Fruit fly (Drosophila melanogaster) whole organism, prepupa: Measurements from ENCODE around the gene CG17931.

ENCODE experiments used
- CG10631 ChIP-seq: fragments of 200-800 bp; sonication (Bioruptor generic); optimal IDR thresholded peaks from 2 replicates; lab custom pipeline; 2016; ENCODE audit warnings: missing biosample characterization, missing genetic modification characterization
- CG10669 ChIP-seq: fragments of 200-800 bp; sonication (Bioruptor generic); optimal IDR thresholded peaks from 3 replicates; lab custom pipeline; 2018; ENCODE audit warnings: missing biosample characterization, mild to moderate bottlenecking, missing genetic modification characterization, moderate library complexity
- CG11762 ChIP-seq: fragments of 200-800 bp; sonication (Bioruptor generic); optimal IDR thresholded peaks from 3 replicates; lab custom pipeline; 2016; ENCODE audit warnings: missing biosample characterization, missing genetic modification characterization; ENCODE audit not compliant: insufficient read depth
- CG15336 ChIP-seq: fragments of 200-800 bp; sonication (Bioruptor generic); IDR thresholded peaks from 2 replicates; pipeline ENCODE4 v1.3.6; 2022; ENCODE audit warnings: missing biosample characterization, missing genetic modification characterization
- CG1621 ChIP-seq: fragments of 200-800 bp; sonication (Bioruptor generic); optimal IDR thresholded peaks from 3 replicates; lab custom pipeline; 2018; ENCODE audit warnings: missing biosample characterization, mild to moderate bottlenecking, missing genetic modification characterization
- CG31627 ChIP-seq: fragments of 200-800 bp; sonication (Bioruptor generic); optimal IDR thresholded peaks from 3 replicates; lab custom pipeline; 2016; ENCODE audit warnings: missing biosample characterization, missing genetic modification characterization
- CG32006 ChIP-seq: fragments of 200-800 bp; sonication (Bioruptor generic); optimal IDR thresholded peaks from 3 replicates; lab custom pipeline; 2017; ENCODE audit warnings: missing biosample characterization, mild to moderate bottlenecking, missing genetic modification characterization
- CG4318 ChIP-seq: fragments of 200-800 bp; sonication (Bioruptor generic); optimal IDR thresholded peaks from 3 replicates; lab custom pipeline; 2017; ENCODE audit warnings: missing biosample characterization, mild to moderate bottlenecking, missing genetic modification characterization
- CG6854 ChIP-seq: fragments of 200-800 bp; sonication (Bioruptor generic); optimal IDR thresholded peaks from 2 replicates; lab custom pipeline; 2017; ENCODE audit warnings: missing biosample characterization, mild to moderate bottlenecking, missing genetic modification characterization
- CG8319 ChIP-seq: fragments of 200-800 bp; sonication (Bioruptor generic); optimal IDR thresholded peaks from 3 replicates; lab custom pipeline; 2016; ENCODE audit warnings: missing biosample characterization, missing genetic modification characterization
- CG8632 ChIP-seq: fragments of 200-800 bp; sonication (Bioruptor generic); optimal IDR thresholded peaks from 3 replicates; lab custom pipeline; 2016; ENCODE audit warnings: missing biosample characterization, missing genetic modification characterization
- Ets21C ChIP-seq: fragments of 200-800 bp; sonication (Bioruptor generic); optimal IDR thresholded peaks from 3 replicates; lab custom pipeline; 2016; ENCODE audit warnings: missing biosample characterization, missing genetic modification characterization
- Ets96B ChIP-seq: fragments of 200-800 bp; optimal IDR thresholded peaks from 2 replicates; lab custom pipeline; 2019; ENCODE audit warnings: missing biosample characterization, mild to moderate bottlenecking, missing genetic modification characterization, moderate library complexity
- Hr39 ChIP-seq: fragments of 200-800 bp; sonication (Bioruptor generic); optimal IDR thresholded peaks from 2 replicates; lab custom pipeline; 2016; ENCODE audit warnings: missing biosample characterization, missing genetic modification characterization
- Hr4 ChIP-seq: fragments of 200-800 bp; sonication (Bioruptor generic); optimal IDR thresholded peaks from 3 replicates; lab custom pipeline; 2016; ENCODE audit warnings: missing biosample characterization, missing genetic modification characterization
- Lpt ChIP-seq: fragments of 200-800 bp; sonication (Bioruptor generic); optimal IDR thresholded peaks from 3 replicates; lab custom pipeline; 2016; ENCODE audit warnings: missing biosample characterization, missing genetic modification characterization
- Met ChIP-seq: fragments of 200-800 bp; sonication (Bioruptor generic); optimal IDR thresholded peaks from 3 replicates; lab custom pipeline; 2016; ENCODE audit warnings: missing biosample characterization, missing genetic modification characterization
- OdsH ChIP-seq: fragments of 200-800 bp; sonication (Bioruptor generic); optimal IDR thresholded peaks from 3 replicates; lab custom pipeline; 2016; ENCODE audit warnings: missing biosample characterization, missing genetic modification characterization
- Smox ChIP-seq: fragments of 200-800 bp; sonication (Bioruptor generic); optimal IDR thresholded peaks from 3 replicates; lab custom pipeline; 2016; ENCODE audit warnings: missing biosample characterization, missing genetic modification characterization
- Sox102F ChIP-seq: fragments of 200-800 bp; sonication (Bioruptor generic); optimal IDR thresholded peaks from 2 replicates; lab custom pipeline; 2016; ENCODE audit warnings: missing biosample characterization, mild to moderate bottlenecking, missing genetic modification characterization
- Sox14 ChIP-seq: fragments of 200-800 bp; sonication (Bioruptor generic); optimal IDR thresholded peaks from 3 replicates; lab custom pipeline; 2016; ENCODE audit warnings: missing biosample characterization, missing genetic modification characterization
- Sox15 ChIP-seq: fragments of 200-800 bp; sonication (Bioruptor generic); optimal IDR thresholded peaks from 3 replicates; lab custom pipeline; 2016; ENCODE audit warnings: missing biosample characterization, missing genetic modification characterization
- achi ChIP-seq: fragments of 200-800 bp; sonication (Bioruptor generic); optimal IDR thresholded peaks from 3 replicates; lab custom pipeline; 2016; ENCODE audit warnings: missing biosample characterization, missing genetic modification characterization
- acj6 ChIP-seq: fragments of 200-800 bp; sonication (Bioruptor generic); optimal IDR thresholded peaks from 3 replicates; lab custom pipeline; 2016; ENCODE audit warnings: missing biosample characterization, missing genetic modification characterization
- dsx ChIP-seq: fragments of 200-800 bp; optimal IDR thresholded peaks from 3 replicates; lab custom pipeline; 2019; ENCODE audit warnings: missing biosample characterization, mild to moderate bottlenecking, missing genetic modification characterization, moderate library complexity; ENCODE audit not compliant: poor library complexity, severe bottlenecking
- eg ChIP-seq: fragments of 200-800 bp; sonication (Bioruptor generic); IDR thresholded peaks from 3 replicates; pipeline ENCODE4 v1.3.6; 2022; ENCODE audit warnings: missing biosample characterization, missing genetic modification characterization
- esn ChIP-seq: fragments of 200-800 bp; sonication (Bioruptor generic); optimal IDR thresholded peaks from 2 replicates; lab custom pipeline; 2016; ENCODE audit warnings: missing biosample characterization, mild to moderate bottlenecking, missing genetic modification characterization, moderate library complexity
- fd59A ChIP-seq: fragments of 200-800 bp; sonication (Bioruptor generic); optimal IDR thresholded peaks from 2 replicates; lab custom pipeline; 2017; ENCODE audit warnings: missing biosample characterization, mild to moderate bottlenecking, missing genetic modification characterization, missing genetic modification reagents
- fkh ChIP-seq: fragments of 200-800 bp; sonication (Bioruptor generic); optimal IDR thresholded peaks from 3 replicates; lab custom pipeline; 2017; ENCODE audit warnings: missing biosample characterization, mild to moderate bottlenecking, missing genetic modification characterization, moderate library complexity
- net ChIP-seq: fragments of 200-800 bp; sonication (Bioruptor generic); optimal IDR thresholded peaks from 3 replicates; lab custom pipeline; 2016; ENCODE audit warnings: missing biosample characterization, missing genetic modification characterization
- pdm3 ChIP-seq: fragments of 200-800 bp; sonication (Bioruptor generic); optimal IDR thresholded peaks from 3 replicates; lab custom pipeline; 2016; ENCODE audit warnings: missing biosample characterization, missing genetic modification characterization
- salr ChIP-seq, 2 experiments: fragments of 200-800 bp; sonication (Bioruptor generic); optimal IDR thresholded peaks; 3 replicates each; lab custom pipeline; 2016 to 2018; ENCODE audit warnings: missing biosample characterization in 2 of 2, missing genetic modification characterization in 2 of 2, mild to moderate bottlenecking in 1 of 2
- spab ChIP-seq: fragments of 200-800 bp; sonication (Bioruptor generic); optimal IDR thresholded peaks from 2 replicates; lab custom pipeline; 2017; ENCODE audit warnings: missing biosample characterization, mild to moderate bottlenecking, missing genetic modification characterization, missing genetic modification reagents
- ss ChIP-seq, 2 experiments: fragments of 200-800 bp; sonication (Bioruptor generic); optimal IDR thresholded peaks; 2 replicates in 1 of 2; 3 replicates in 1 of 2; lab custom pipeline; 2017 to 2018; ENCODE audit warnings: mild to moderate bottlenecking in 2 of 2, missing biosample characterization in 2 of 2, missing genetic modification characterization in 2 of 2, moderate library complexity in 1 of 2
- vri ChIP-seq: fragments of 200-800 bp; sonication (Bioruptor generic); optimal IDR thresholded peaks from 3 replicates; lab custom pipeline; 2016; ENCODE audit warnings: missing biosample characterization, mild to moderate bottlenecking, missing genetic modification characterization

The CG17931 gene

DNA sequence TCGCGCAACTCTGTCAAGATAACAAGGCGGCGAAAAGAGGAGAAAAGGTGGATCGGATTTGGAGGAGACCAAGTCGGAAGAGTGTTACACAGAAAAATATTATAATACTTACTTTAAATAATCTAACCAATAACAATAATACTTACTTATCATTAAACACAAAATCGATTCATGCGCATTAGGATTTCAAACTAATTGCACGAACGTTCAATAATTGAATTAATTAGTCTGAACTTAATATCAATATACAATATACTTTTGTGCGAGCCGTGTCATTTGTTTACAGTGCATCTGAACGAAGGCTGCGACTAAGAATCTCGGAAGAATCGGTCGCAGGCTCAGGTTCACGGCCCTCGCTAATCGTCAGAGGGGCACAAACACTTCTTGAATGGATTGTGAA lies 36.2 kb upstream of the CG17931 start (continued):
- TF ChIP-seq acj6 (no peak), salr (GFP tag; optimal IDR thresholded peaks at IDR 0.05; lab: Kevin White, UChicago) (no peak), Smox (GFP tag; lab: Kevin White, UChicago) (peak; percentile 34), ss (GFP tag; optimal IDR thresholded peaks at IDR 0.05; lab: Kevin White, UChicago) (no peak), Ets96B (tag; lab: Kevin White, UChicago) (no peak)

DNA sequence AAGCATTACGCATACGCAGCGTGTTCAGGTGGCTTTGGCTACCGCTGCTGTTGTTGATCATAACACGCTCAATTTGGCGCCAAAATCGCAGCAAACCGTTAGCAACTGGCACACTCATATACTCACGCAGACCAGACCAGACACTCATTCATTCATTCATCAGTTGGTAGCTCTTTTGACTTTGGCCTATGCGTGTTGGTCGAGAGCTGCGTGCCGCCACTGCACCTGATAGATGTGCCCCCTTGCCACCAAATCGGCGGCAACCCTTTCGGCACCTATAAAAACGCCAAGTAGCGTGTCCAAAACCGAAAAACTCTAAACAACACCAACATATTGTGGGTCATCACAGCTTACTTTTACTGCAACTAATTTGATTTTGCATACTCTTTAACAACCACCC lies 35.3 kb upstream of the CG17931 start:
- peak; percentile 44 to 97 for TF ChIP-seq ss (GFP tag; optimal IDR thresholded peaks at IDR 0.05; lab: Kevin White, UChicago)
- TF ChIP-seq Hr4 (GFP tag; lab: Kevin White, UChicago) = no peak

DNA sequence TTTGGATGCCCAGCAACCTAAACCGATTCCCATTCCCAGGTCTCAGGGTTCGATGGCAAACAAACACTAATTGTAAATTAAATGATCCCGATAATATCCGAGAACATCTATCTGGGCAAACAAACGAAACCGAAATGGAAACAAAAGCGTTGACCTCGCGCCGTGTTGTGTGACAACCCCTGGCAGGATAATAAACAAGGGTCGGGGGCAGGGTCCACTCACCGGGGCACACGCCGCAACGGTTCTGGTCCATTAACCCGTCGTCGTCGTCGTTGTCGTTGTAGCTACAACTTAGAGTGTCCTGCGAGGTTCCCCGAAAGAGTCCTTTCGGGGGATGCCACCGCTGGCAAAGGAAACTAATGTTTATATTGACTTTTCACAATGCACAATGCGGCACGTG lies 29.9 kb upstream of the CG17931 start:
- no peak for TF ChIP-seq CG8632 (GFP tag; lab: Kevin White, UChicago)
- no peak for TF ChIP-seq Lpt
- no peak for TF ChIP-seq CG8319 (GFP tag; lab: Kevin White, UChicago)
- TF ChIP-seq spab (GFP tag; lab: Kevin White, UChicago) = no peak
- TF ChIP-seq Hr4 (GFP tag; lab: Kevin White, UChicago) = no peak
- TF ChIP-seq Ets21C (GFP tag; lab: Kevin White, UChicago) = no peak
- no peak for TF ChIP-seq fd59A (GFP tag; lab: Kevin White, UChicago)
- TF ChIP-seq CG10669 = no peak
- TF ChIP-seq OdsH (GFP tag; lab: Kevin White, UChicago) = no peak
- TF ChIP-seq CG10631 (GFP tag; lab: Kevin White, UChicago) = no peak
- no peak for TF ChIP-seq CG15336 (GFP tag; lab: Robert Waterston, UW)
- TF ChIP-seq achi (GFP tag; lab: Kevin White, UChicago) = no peak
- TF ChIP-seq Met (GFP tag; lab: Kevin White, UChicago) = no peak
- TF ChIP-seq fkh = no peak

DNA sequence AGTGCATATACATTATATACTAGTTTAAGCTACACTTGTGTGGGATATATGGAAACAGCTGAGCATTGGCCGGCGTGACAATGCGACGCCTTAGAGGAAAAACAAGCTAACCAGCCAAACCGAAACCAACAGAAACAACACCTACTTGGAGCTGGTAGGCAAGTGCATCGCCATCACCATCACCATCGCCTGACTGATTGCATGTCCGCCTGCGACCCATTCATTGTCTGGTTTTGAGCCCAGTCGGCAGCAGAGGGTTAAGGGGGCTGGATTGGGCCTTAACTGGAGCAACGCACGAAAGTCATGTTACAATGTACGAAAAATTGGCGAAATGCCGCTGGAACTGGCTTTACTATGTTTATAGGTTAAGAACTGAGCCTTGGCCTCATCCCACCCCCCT lies 27.8 kb upstream of the CG17931 start:
- TF ChIP-seq esn (GFP tag; lab: Kevin White, UChicago) = no peak
- peak; percentile 17 for TF ChIP-seq dsx (GFP tag; lab: Kevin White, UChicago)
- peak; percentile 17 to 94 for TF ChIP-seq ss (GFP tag; optimal IDR thresholded peaks at IDR 0.05; lab: Kevin White, UChicago)

DNA sequence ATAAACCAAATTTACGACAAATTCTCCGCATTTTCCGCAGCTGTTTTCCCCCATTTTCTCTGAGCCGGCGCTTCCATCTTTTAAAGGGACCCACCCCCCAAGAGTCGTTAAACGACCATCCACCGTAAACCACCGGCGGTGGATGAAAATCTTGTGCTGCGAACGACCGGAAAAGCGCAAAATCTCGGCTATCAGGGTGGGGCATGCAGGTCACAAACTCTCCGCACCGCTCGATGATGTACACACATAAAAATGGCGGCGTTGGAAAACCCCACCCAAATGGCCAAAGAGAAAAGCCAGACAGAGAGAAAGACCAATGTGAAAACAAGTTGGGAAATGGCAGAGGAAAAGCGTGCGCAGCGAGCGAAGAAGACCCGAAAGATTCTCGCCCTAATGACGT lies 26.3 kb upstream of the CG17931 start:
- TF ChIP-seq CG4318 = no peak
- TF ChIP-seq Sox102F (GFP tag; lab: Kevin White, UChicago) = no peak
- no peak for TF ChIP-seq eg (GFP tag; lab: Robert Waterston, UW)
- TF ChIP-seq CG10669 = no peak
- TF ChIP-seq CG6854 (GFP tag; lab: Kevin White, UChicago) = no peak
- no peak for TF ChIP-seq Hr39 (GFP tag; lab: Kevin White, UChicago)
- TF ChIP-seq CG31627 (GFP tag; lab: Kevin White, UChicago) = no peak
- no peak for TF ChIP-seq CG11762 (GFP tag; lab: Kevin White, UChicago)
- no peak for TF ChIP-seq CG1621 (tag; lab: Kevin White, UChicago)
- TF ChIP-seq Sox14 (GFP tag; lab: Kevin White, UChicago) = no peak
- TF ChIP-seq vri (GFP tag; lab: Kevin White, UChicago) = no peak
- TF ChIP-seq achi (GFP tag; lab: Kevin White, UChicago) = no peak
- no peak for TF ChIP-seq Sox15 (GFP tag; lab: Kevin White, UChicago)
- no peak for TF ChIP-seq net (GFP tag; lab: Kevin White, UChicago)
- no peak for TF ChIP-seq CG32006 (GFP tag; lab: Kevin White, UChicago)
- TF ChIP-seq pdm3 (GFP tag; lab: Kevin White, UChicago) = no peak
- TF ChIP-seq esn (GFP tag; lab: Kevin White, UChicago) = no peak
- TF ChIP-seq Met (GFP tag; lab: Kevin White, UChicago) = no peak
- no peak for TF ChIP-seq fkh
